Fruit fly (Drosophila melanogaster): ENCODE measurements around the gene CG3552.

Gene CG3552

DNA sequence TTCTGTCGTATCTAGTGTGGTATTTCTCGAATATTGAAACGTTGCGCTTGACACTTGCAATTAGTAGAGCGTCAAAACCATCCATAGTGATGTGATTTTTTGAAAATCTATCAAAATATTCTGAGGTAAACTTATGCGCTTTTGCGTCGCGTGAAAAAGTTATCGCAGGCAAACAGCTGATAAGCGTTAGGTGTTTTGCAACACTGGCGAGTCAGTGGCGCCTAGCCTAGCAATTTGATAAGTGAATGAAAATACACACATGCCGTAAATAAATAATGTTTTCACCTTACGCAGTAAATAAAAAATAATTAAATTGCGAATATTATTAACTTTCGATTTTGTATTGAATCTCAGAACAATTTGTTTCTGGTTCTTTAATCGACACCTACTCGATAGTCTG is 20.8 kb upstream of the CG3552 start, which contains the start of gene CG42526 (continued):
- TF ChIP-seq CG15696 (tag; optimal IDR thresholded peaks at IDR 0.05), result no peak
- TF ChIP-seq z (GFP tag; IDR thresholded peaks at IDR 0.05), result no peak
- peak; percentile 34 for TF ChIP-seq CG4854 (GFP tag; optimal IDR thresholded peaks at IDR 0.05)
- no peak for TF ChIP-seq Fer2 (tag; optimal IDR thresholded peaks at IDR 0.05)
- peak; percentile 39; the same call in 1 of the 3 replicates for TF ChIP-seq Dbx (GFP tag; IDR thresholded peaks at IDR 0.05)
- no peak for TF ChIP-seq CG8478 (optimal IDR thresholded peaks at IDR 0.05)
- TF ChIP-seq B-H1 (GFP tag; IDR thresholded peaks at IDR 0.05), result no peak
- TF ChIP-seq sima (GFP tag; optimal IDR thresholded peaks at IDR 0.05), result no peak
- TF ChIP-seq TFAM (GFP tag; optimal IDR thresholded peaks at IDR 0.05), result no peak
- 0 out of 4 replicates have a peak, but pooled peaks have one; percentile 5 for TF ChIP-seq chinmo (GFP tag; IDR thresholded peaks at IDR 0.05; ENCODE audit: partially characterized antibody)
- peak; percentile 56 for TF ChIP-seq pho (GFP tag; optimal IDR thresholded peaks at IDR 0.05)
- TF ChIP-seq lab (GFP tag; optimal IDR thresholded peaks at IDR 0.05), result peak; percentile 55
- TF ChIP-seq yki (optimal IDR thresholded peaks at IDR 0.05), result no peak
- no peak for TF ChIP-seq Camta (GFP tag; optimal IDR thresholded peaks at IDR 0.05)
- no peak for TF ChIP-seq jing (GFP tag; optimal IDR thresholded peaks at IDR 0.05)
- TF ChIP-seq Nf-YB (GFP tag; optimal IDR thresholded peaks at IDR 0.05), result no peak
- TF ChIP-seq Sox100B (GFP tag; optimal IDR thresholded peaks at IDR 0.05), result no peak
- TF ChIP-seq CG31224 (GFP tag; IDR thresholded peaks at IDR 0.05), result no peak
- peak; percentile 27 for TF ChIP-seq gsb-n (tag; optimal IDR thresholded peaks at IDR 0.05)
- TF ChIP-seq gcm2 (GFP tag; optimal IDR thresholded peaks at IDR 0.05), result no peak
- TF ChIP-seq onecut (GFP tag; IDR thresholded peaks at IDR 0.05), result no peak
- TF ChIP-seq insv (GFP tag; optimal IDR thresholded peaks at IDR 0.05), result no peak
- TF ChIP-seq CG12769 (tag; optimal IDR thresholded peaks at IDR 0.05), result peak; percentile 56
- peak; percentile 44; the same call in 1 of the 2 replicates for TF ChIP-seq amos (GFP tag; IDR thresholded peaks at IDR 0.05; ENCODE audit: partially characterized antibody)
- peak; percentile 79 for TF ChIP-seq Dp (GFP tag; optimal IDR thresholded peaks at IDR 0.05)
- TF ChIP-seq unc-4 (GFP tag; IDR thresholded peaks at IDR 0.05; ENCODE audit: partially characterized antibody), result peak; percentile 74
- 0 out of 2 replicates have a peak, but pooled peaks have one; percentile 12 for TF ChIP-seq seq (GFP tag; IDR thresholded peaks at IDR 0.05)
- TF ChIP-seq Hmr (GFP tag; optimal IDR thresholded peaks at IDR 0.05), result peak; percentile 62
- TF ChIP-seq Ravus (GFP tag; IDR thresholded peaks at IDR 0.05), result no peak
- no peak for TF ChIP-seq CG7928 (GFP tag; optimal IDR thresholded peaks at IDR 0.05)
- TF ChIP-seq CG17186 (GFP tag; optimal IDR thresholded peaks at IDR 0.05), result peak; percentile 96
- TF ChIP-seq CG6683 (GFP tag; optimal IDR thresholded peaks at IDR 0.05), result no peak
- TF ChIP-seq Awh (GFP tag; IDR thresholded peaks at IDR 0.05), result no peak
- no peak for TF ChIP-seq CG4730 (GFP tag; IDR thresholded peaks at IDR 0.05)
- TF ChIP-seq CG2129 (GFP tag; IDR thresholded peaks at IDR 0.05; ENCODE audit: partially characterized antibody), result no peak
- TF ChIP-seq pzg (GFP tag; optimal IDR thresholded peaks at IDR 0.05), result peak; percentile 79
- peak; percentile 10 for TF ChIP-seq CG34376 (GFP tag; optimal IDR thresholded peaks at IDR 0.05)
- TF ChIP-seq CG11695 (GFP tag; IDR thresholded peaks at IDR 0.05), result no peak
- peak; percentile 24 for TF ChIP-seq Bdp1 (GFP tag; optimal IDR thresholded peaks at IDR 0.05)
- peak; percentile 35 for TF ChIP-seq CoRest (tag; optimal IDR thresholded peaks at IDR 0.05)
- no peak for TF ChIP-seq CG14050 (GFP tag; IDR thresholded peaks at IDR 0.05)
- no peak for TF ChIP-seq HLHmδ (GFP tag; optimal IDR thresholded peaks at IDR 0.05)
- peak; percentile 44; the same call in 1 of the 2 replicates for TF ChIP-seq CG11247 (GFP tag; IDR thresholded peaks at IDR 0.05)
- no peak for TF ChIP-seq fru (optimal IDR thresholded peaks at IDR 0.05)
- no peak for TF ChIP-seq trh (GFP tag; optimal IDR thresholded peaks at IDR 0.05)
- 0 out of 2 replicates have a peak, but pooled peaks have one; percentile 17 for TF ChIP-seq Adf1 (GFP tag; IDR thresholded peaks at IDR 0.05)
- peak; percentile 2 for TF ChIP-seq shn (GFP tag; optimal IDR thresholded peaks at IDR 0.05)
- no peak for TF ChIP-seq CG4707 (GFP tag; optimal IDR thresholded peaks at IDR 0.05)
- TF ChIP-seq tll (GFP tag; optimal IDR thresholded peaks at IDR 0.05), result no peak
- peak; percentile 55 for TF ChIP-seq CG10366 (GFP tag; IDR thresholded peaks at IDR 0.05)
- TF ChIP-seq grn (GFP tag; optimal IDR thresholded peaks at IDR 0.05), result no peak
- no peak for TF ChIP-seq CG15073 (GFP tag; optimal IDR thresholded peaks at IDR 0.05)

All from whole organism, embryonic.